In the genomic region with DNA sequence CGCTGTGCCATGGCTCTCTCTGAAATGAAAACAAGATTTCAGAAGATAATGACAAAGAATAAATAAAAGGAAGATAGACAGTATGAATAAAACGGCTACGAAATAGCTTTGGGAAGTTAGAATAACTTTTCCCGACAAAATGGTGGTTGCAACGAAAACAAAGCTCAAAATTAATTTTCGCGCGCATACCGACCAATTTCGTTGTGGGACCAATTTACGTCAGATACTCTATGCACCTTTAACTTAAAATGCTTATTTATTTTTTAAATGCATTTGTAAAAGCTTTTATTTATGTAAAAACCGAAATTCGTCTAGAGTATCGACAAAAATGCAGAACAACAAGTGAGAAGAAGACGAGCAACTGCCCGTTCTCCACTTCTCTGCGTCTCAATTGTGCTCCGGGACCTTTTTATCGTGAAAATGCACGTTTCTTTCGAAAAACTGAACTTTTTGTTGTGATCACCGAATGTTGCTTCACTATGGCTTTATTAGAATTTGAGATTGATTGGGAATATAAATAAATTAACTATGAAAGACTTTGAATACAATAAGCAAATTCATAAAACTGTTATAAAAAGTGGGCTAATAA, we compare ENCODE assay signal across 2 worm cellular contexts.
TF ChIP-seq lines count a peak whose summit lies in the region.

TSS of gene rml-1 (minus strand) at position 19 of the 589 bp plus-strand sequence.

TF ChIP-seq in whole organism, L4 larva, 104 proteins besides CTCF, POLR2A, EP300 and RAD21 (continued from another document):
- peak in 1 of 2 experiments; percentile 88 for TF ChIP-seq hif-1 (tag; optimal IDR thresholded peaks at IDR 0.05; lab: Kevin White, UChicago)
- TF ChIP-seq T26A8.4 (GFP tag; IDR thresholded peaks at IDR 0.05; lab: Robert Waterston, UW): no peak
- no peak for TF ChIP-seq lin-1 (GFP tag; IDR thresholded peaks at IDR 0.05; lab: Robert Waterston, UW)
- TF ChIP-seq T20F7.1 (GFP tag; optimal IDR thresholded peaks at IDR 0.05; lab: Kevin White, UChicago): no peak
- peak; percentile 66 for TF ChIP-seq F49E8.2 (tag; optimal IDR thresholded peaks at IDR 0.05; lab: Kevin White, UChicago; ENCODE audit: borderline replicate concordance)
- no peak for TF ChIP-seq D1046.2 (GFP tag; IDR thresholded peaks at IDR 0.05; lab: Robert Waterston, UW)
- TF ChIP-seq ceh-62 (tag; optimal IDR thresholded peaks at IDR 0.05; lab: Kevin White, UChicago): no peak
- no peak for TF ChIP-seq ctbp-1 (GFP tag; IDR thresholded peaks at IDR 0.05; lab: Robert Waterston, UW)
- TF ChIP-seq zag-1 (tag; optimal IDR thresholded peaks at IDR 0.05; lab: Kevin White, UChicago): no peak
- no peak for TF ChIP-seq lin-15B (tag; optimal IDR thresholded peaks at IDR 0.05; lab: Kevin White, UChicago)
- TF ChIP-seq egl-43 (GFP tag; IDR thresholded peaks at IDR 0.05; lab: Robert Waterston, UW): no peak

TF ChIP-seq in whole organism, young adult, 124 proteins besides CTCF, POLR2A, EP300 and RAD21 (continued from another document):
- peak; percentile 47; the same call in 1 of the 2 replicates for TF ChIP-seq madf-6 (GFP tag; IDR thresholded peaks at IDR 0.05; lab: Robert Waterston, UW)
- no peak for TF ChIP-seq bed-1 (GFP tag; IDR thresholded peaks at IDR 0.05; lab: Robert Waterston, UW)
- no peak for TF ChIP-seq madf-8 (GFP tag; conservative IDR thresholded peaks at IDR 0.05; lab: Robert Waterston, UW)
- peak; percentile 81 for TF ChIP-seq F49E8.2 (tag; optimal IDR thresholded peaks at IDR 0.05; lab: Kevin White, UChicago; ENCODE audit: insufficient read depth)
- no peak for TF ChIP-seq ztf-28 (GFP tag; IDR thresholded peaks at IDR 0.05; lab: Robert Waterston, UW)
- TF ChIP-seq F23B12.7 (tag; optimal IDR thresholded peaks at IDR 0.05; lab: Kevin White, UChicago; ENCODE audit: insufficient read depth): no peak
- no peak for TF ChIP-seq ztf-6 (GFP tag; IDR thresholded peaks at IDR 0.05; lab: Robert Waterston, UW)
- no peak for TF ChIP-seq F37B4.10 (GFP tag; IDR thresholded peaks at IDR 0.05; lab: Robert Waterston, UW)
- TF ChIP-seq attf-6 (GFP tag; IDR thresholded peaks at IDR 0.05; lab: Robert Waterston, UW): no peak
- peak; percentile 9 for TF ChIP-seq snpc-1.1 (tag; optimal IDR thresholded peaks at IDR 0.05; lab: Kevin White, UChicago; ENCODE audit: insufficient read depth)
- peak; percentile 66 for TF ChIP-seq efl-1 (GFP tag; optimal IDR thresholded peaks at IDR 0.05; lab: Kevin White, UChicago)
- peak; percentile 37; the same call in 1 of the 2 replicates for TF ChIP-seq Y53G8AR.9 (GFP tag; conservative IDR thresholded peaks at IDR 0.05; lab: Robert Waterston, UW)
- TF ChIP-seq nhr-179 (tag; optimal IDR thresholded peaks at IDR 0.05; lab: Kevin White, UChicago): no peak
- TF ChIP-seq ccch-3 (GFP tag; optimal IDR thresholded peaks at IDR 0.05; lab: Kevin White, UChicago): no peak
- TF ChIP-seq K11D2.4 (GFP tag; IDR thresholded peaks at IDR 0.05; lab: Robert Waterston, UW): no peak
- TF ChIP-seq die-1 (tag; optimal IDR thresholded peaks at IDR 0.05; lab: Kevin White, UChicago): no peak
- TF ChIP-seq madf-3 (GFP tag; IDR thresholded peaks at IDR 0.05; lab: Robert Waterston, UW): no peak
- TF ChIP-seq F39B2.1 (GFP tag; IDR thresholded peaks at IDR 0.05; lab: Robert Waterston, UW): no peak
- no peak for TF ChIP-seq egrh-3 (GFP tag; IDR thresholded peaks at IDR 0.05; lab: Robert Waterston, UW)
- no peak for TF ChIP-seq chd-7 (tag; optimal IDR thresholded peaks at IDR 0.05; lab: Kevin White, UChicago)
- peak; percentile 47 for TF ChIP-seq hrde-1 (tag; optimal IDR thresholded peaks at IDR 0.05; lab: Kevin White, UChicago; ENCODE audit: borderline replicate concordance)
- no peak for TF ChIP-seq cebp-2 (GFP tag; IDR thresholded peaks at IDR 0.05; lab: Robert Waterston, UW)
- no peak for TF ChIP-seq nhr-27 (tag; optimal IDR thresholded peaks at IDR 0.05; lab: Kevin White, UChicago)
- TF ChIP-seq atf-7 (tag; optimal IDR thresholded peaks at IDR 0.05; lab: Kevin White, UChicago): no peak
- TF ChIP-seq hsf-1 (GFP tag; IDR thresholded peaks at IDR 0.05; lab: Robert Waterston, UW): 0 out of 2 replicates have a peak, but pooled peaks have one; percentile 58
- peak in 1 of 3 experiments; percentile 14 for TF ChIP-seq lin-35 (GFP tag; optimal IDR thresholded peaks at IDR 0.05; lab: Kevin White, UChicago)
- no peak for TF ChIP-seq ztf-3 (GFP tag; optimal IDR thresholded peaks at IDR 0.05; lab: Kevin White, UChicago)
- no peak for TF ChIP-seq madf-10 (tag; optimal IDR thresholded peaks at IDR 0.05; lab: Kevin White, UChicago)
- TF ChIP-seq lin-54 (GFP tag; optimal IDR thresholded peaks at IDR 0.05; lab: Kevin White, UChicago): no peak
- TF ChIP-seq F33H1.4 (GFP tag; IDR thresholded peaks at IDR 0.05; lab: Robert Waterston, UW): peak; percentile 76
TF ChIP-seq in whole organism, young adult: peak in this region for 16.
